Worm (Caenorhabditis elegans) whole organism, L2 larva: ENCODE measurements around the gene ZK686.5.
A peak's percentile ranks its signal among the peaks of the same experiment; 100 is the strongest.

Experiments
- C34F6.9 ChIP-seq: fragments of 150-350 bp; optimal IDR thresholded peaks from 2 replicates; lab custom pipeline; 2014; ENCODE audit warnings: missing biosample characterization, missing genetic modification characterization
- F13H6.1 ChIP-seq: sonication (generic microtip); optimal IDR thresholded peaks from 2 replicates; lab custom pipeline; 2016; ENCODE audit warnings: missing genetic modification characterization, missing compliant biosample characterization
- R02D3.7 ChIP-seq: fragments of 150-350 bp; optimal IDR thresholded peaks from 2 replicates; lab custom pipeline; 2014; ENCODE audit warnings: missing biosample characterization, missing genetic modification characterization
- Y55F3AM.14 ChIP-seq: fragments of 200-800 bp; sonication (Bioruptor generic); optimal IDR thresholded peaks from 2 replicates; lab custom pipeline; 2018; ENCODE audit warnings: mild to moderate bottlenecking, missing genetic modification characterization, missing compliant biosample characterization
- ZK546.5 ChIP-seq: sonication (generic microtip); optimal IDR thresholded peaks from 2 replicates; lab custom pipeline; 2017; ENCODE audit warnings: missing biosample characterization, missing genetic modification characterization
- alr-1 ChIP-seq: fragments of 150-350 bp; optimal IDR thresholded peaks from 2 replicates; lab custom pipeline; 2014; ENCODE audit warnings: missing biosample characterization, missing genetic modification characterization
- aly-2 ChIP-seq: fragments of 150-350 bp; optimal IDR thresholded peaks from 2 replicates; lab custom pipeline; 2014; ENCODE audit warnings: missing biosample characterization, missing genetic modification characterization
- ama-1 ChIP-seq: fragments of 150-350 bp; optimal IDR thresholded peaks from 2 replicates; lab custom pipeline; 2018; ENCODE audit warnings: inconsistent platforms
- blmp-1 ChIP-seq: sonication (generic microtip); optimal IDR thresholded peaks from 2 replicates; lab custom pipeline; 2017; ENCODE audit warnings: missing genetic modification characterization, mild to moderate bottlenecking, missing compliant biosample characterization, antibody characterized with exemption, moderate library complexity; ENCODE audit not compliant: insufficient read depth
- ceh-82 ChIP-seq: fragments of 150-350 bp; optimal IDR thresholded peaks from 2 replicates; lab custom pipeline; 2014; ENCODE audit warnings: missing biosample characterization, missing genetic modification characterization
- crh-2 ChIP-seq: sonication (generic microtip); optimal IDR thresholded peaks from 2 replicates; lab custom pipeline; 2017; ENCODE audit warnings: missing biosample characterization, missing genetic modification characterization
- dmd-4 ChIP-seq: sonication (generic microtip); optimal IDR thresholded peaks from 2 replicates; lab custom pipeline; 2017; ENCODE audit warnings: missing biosample characterization, missing genetic modification characterization
- elt-1 ChIP-seq: fragments of 150-350 bp; optimal IDR thresholded peaks from 2 replicates; lab custom pipeline; 2014; ENCODE audit warnings: missing biosample characterization, missing genetic modification characterization
- elt-3 ChIP-seq: sonication (generic microtip); optimal IDR thresholded peaks from 2 replicates; lab custom pipeline; 2017; ENCODE audit warnings: missing biosample characterization, missing genetic modification characterization
- gmeb-1 ChIP-seq: fragments of 150-350 bp; optimal IDR thresholded peaks from 2 replicates; lab custom pipeline; 2014; ENCODE audit warnings: missing biosample characterization, missing genetic modification characterization
- lin-11 ChIP-seq: fragments of 150-350 bp; sonication (generic microtip); optimal IDR thresholded peaks from 2 replicates; lab custom pipeline; 2014; ENCODE audit warnings: missing biosample characterization, missing genetic modification characterization, inconsistent platforms, mixed read lengths
- lin-13 ChIP-seq: fragments of 150-350 bp; optimal IDR thresholded peaks from 2 replicates; lab custom pipeline; 2014; ENCODE audit warnings: missing biosample characterization, missing genetic modification reagents, missing genetic modification characterization
- lin-39 ChIP-seq: fragments of 150-350 bp; optimal IDR thresholded peaks from 2 replicates; lab custom pipeline; 2014; ENCODE audit warnings: missing biosample characterization, missing genetic modification reagents, missing genetic modification characterization
- lsy-2 ChIP-seq, 2 experiments: fragments of 150-350 bp in 1 of 2; sonication (generic microtip) in 1 of 2; optimal IDR thresholded peaks; 2 replicates each; lab custom pipeline; 2014 to 2017; ENCODE audit warnings: missing biosample characterization in 2 of 2, missing genetic modification characterization in 2 of 2
- mab-5 ChIP-seq: fragments of 150-350 bp; optimal IDR thresholded peaks from 2 replicates; lab custom pipeline; 2014; ENCODE audit warnings: missing biosample characterization, missing genetic modification characterization
- mbf-1 ChIP-seq: sonication (generic microtip); optimal IDR thresholded peaks from 2 replicates; lab custom pipeline; 2017; ENCODE audit warnings: missing biosample characterization, missing genetic modification characterization
- mdl-1 ChIP-seq, 2 experiments: fragments of 150-350 bp in 1 of 2; sonication (generic microtip) in 1 of 2; optimal IDR thresholded peaks; 2 replicates each; lab custom pipeline; 2017; ENCODE audit warnings: missing biosample characterization in 2 of 2, missing genetic modification characterization in 2 of 2
- nhr-10 ChIP-seq: sonication (generic microtip); optimal IDR thresholded peaks from 2 replicates; lab custom pipeline; 2017; ENCODE audit warnings: missing biosample characterization, missing genetic modification characterization
- nhr-129 ChIP-seq: fragments of 150-350 bp; optimal IDR thresholded peaks from 2 replicates; lab custom pipeline; 2014; ENCODE audit warnings: missing biosample characterization, missing genetic modification characterization
- nhr-23 ChIP-seq: fragments of 150-350 bp; optimal IDR thresholded peaks from 2 replicates; lab custom pipeline; 2014; ENCODE audit warnings: missing biosample characterization, missing genetic modification reagents, missing genetic modification characterization
- nhr-237 ChIP-seq: fragments of 150-350 bp; optimal IDR thresholded peaks from 2 replicates; lab custom pipeline; 2014; ENCODE audit warnings: missing biosample characterization, missing genetic modification characterization
- nhr-25 ChIP-seq: fragments of 150-350 bp; sonication (generic microtip); optimal IDR thresholded peaks from 3 replicates; lab custom pipeline; 2014; ENCODE audit warnings: missing biosample characterization, missing genetic modification characterization
- nhr-6 ChIP-seq: fragments of 150-350 bp; optimal IDR thresholded peaks from 2 replicates; lab custom pipeline; 2014; ENCODE audit warnings: missing biosample characterization, missing genetic modification characterization
- nhr-77 ChIP-seq: fragments of 150-350 bp; optimal IDR thresholded peaks from 2 replicates; lab custom pipeline; 2014; ENCODE audit warnings: missing biosample characterization, missing genetic modification characterization
- peb-1 ChIP-seq: fragments of 150-350 bp; optimal IDR thresholded peaks from 2 replicates; lab custom pipeline; 2014; ENCODE audit warnings: missing biosample characterization, missing genetic modification characterization
- sem-4 ChIP-seq: fragments of 150-350 bp; optimal IDR thresholded peaks from 2 replicates; lab custom pipeline; 2014; ENCODE audit warnings: missing biosample characterization, missing genetic modification reagents, missing genetic modification characterization
- skn-1 ChIP-seq: sonication (generic microtip); optimal IDR thresholded peaks from 2 replicates; lab custom pipeline; 2017; ENCODE audit warnings: missing biosample characterization, missing genetic modification characterization
- sma-3 ChIP-seq: sonication (generic microtip); optimal IDR thresholded peaks from 2 replicates; lab custom pipeline; 2016; ENCODE audit warnings: missing genetic modification reagents, missing genetic modification characterization, missing compliant biosample characterization
- sma-9 ChIP-seq, 2 experiments: fragments of 150-350 bp in 1 of 2; sonication (generic microtip) in 1 of 2; optimal IDR thresholded peaks; 2 replicates each; lab custom pipeline; 2014 to 2016; ENCODE audit warnings: missing genetic modification characterization in 2 of 2, mild to moderate bottlenecking in 1 of 2, missing biosample characterization in 1 of 2, missing compliant biosample characterization in 1 of 2, missing genetic modification reagents in 1 of 2, moderate library complexity in 1 of 2
- snpc-4 ChIP-seq: fragments of 150-350 bp; optimal IDR thresholded peaks from 2 replicates; lab custom pipeline; 2014; ENCODE audit warnings: missing biosample characterization, missing genetic modification characterization
- unc-39 ChIP-seq: fragments of 150-350 bp; optimal IDR thresholded peaks from 2 replicates; lab custom pipeline; 2014; ENCODE audit warnings: missing biosample characterization, missing genetic modification characterization
- unc-55 ChIP-seq: fragments of 150-350 bp; sonication (generic microtip); optimal IDR thresholded peaks from 3 replicates; lab custom pipeline; 2014; ENCODE audit warnings: missing biosample characterization, missing genetic modification reagents, missing genetic modification characterization
- unc-62 ChIP-seq: fragments of 150-350 bp; optimal IDR thresholded peaks from 2 replicates; lab custom pipeline; 2014; ENCODE audit warnings: missing biosample characterization, missing genetic modification reagents, missing genetic modification characterization
- zag-1 ChIP-seq: fragments of 150-350 bp; optimal IDR thresholded peaks from 2 replicates; lab custom pipeline; 2014; ENCODE audit warnings: missing biosample characterization, missing genetic modification characterization
- ztf-1 ChIP-seq: fragments of 200-800 bp; sonication (Bioruptor generic); conservative IDR thresholded peaks from 2 replicates; pipeline ENCODE4 v1.3.6; 2022; ENCODE audit warnings: missing genetic modification characterization, missing compliant biosample characterization
- ztf-4 ChIP-seq: fragments of 150-350 bp; optimal IDR thresholded peaks from 2 replicates; lab custom pipeline; 2014; ENCODE audit warnings: missing biosample characterization, missing genetic modification characterization

Gene ZK686.5

ce11 chrIII:7723412-7724068 is 43.8 kb downstream of the ZK686.5 start (continued):
- TF ChIP-seq lin-13 (GFP tag; lab: Kevin White, UChicago) = no peak
- TF ChIP-seq alr-1 = no peak
- TF ChIP-seq nhr-10 (tag; lab: Kevin White, UChicago) = no peak
- no peak for TF ChIP-seq unc-39 (tag; lab: Kevin White, UChicago)
- TF ChIP-seq ZK546.5 (tag; lab: Kevin White, UChicago) = no peak
- no peak for TF ChIP-seq nhr-23 (tag; lab: Kevin White, UChicago)
- no peak for TF ChIP-seq unc-62 (GFP tag; lab: Kevin White, UChicago)
- peak; percentile 52 for TF ChIP-seq F13H6.1
- no peak for TF ChIP-seq elt-1 (tag; lab: Kevin White, UChicago)
- peak; percentile 35 for TF ChIP-seq sem-4
- no peak for TF ChIP-seq lin-39 (tag; lab: Kevin White, UChicago)
- no peak for TF ChIP-seq ztf-1
- TF ChIP-seq peb-1 (tag; lab: Kevin White, UChicago) = no peak
- TF ChIP-seq nhr-129 (tag; lab: Kevin White, UChicago) = no peak
- TF ChIP-seq aly-2 (tag; lab: Kevin White, UChicago) = no peak

DNA sequence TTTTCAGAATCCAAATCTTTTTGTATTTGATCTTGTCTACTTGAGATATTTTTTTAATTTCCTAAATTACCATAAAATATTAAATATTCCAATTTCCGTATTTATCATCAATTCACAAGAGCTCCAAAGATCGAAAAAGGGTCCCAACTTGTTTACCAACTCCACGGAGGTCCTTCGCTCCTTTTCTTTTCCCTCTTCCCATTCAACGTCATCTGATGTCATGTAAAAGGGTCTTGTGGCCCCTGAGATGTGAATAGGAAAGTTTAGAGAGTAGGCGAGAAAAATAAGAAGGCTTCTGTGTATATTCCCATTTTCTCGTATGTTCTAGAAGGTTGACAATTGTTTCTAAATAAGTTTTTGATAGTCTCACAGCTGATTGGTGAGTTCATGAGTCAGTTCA is 44.3 kb downstream of the ZK686.5 start:
- TF ChIP-seq ztf-4 (tag; lab: Kevin White, UChicago) = peak; percentile 23
- TF ChIP-seq C34F6.9 (tag; lab: Kevin White, UChicago) = peak; percentile 54
- peak; percentile 42 for TF ChIP-seq crh-2 (tag; lab: Kevin White, UChicago)
- no peak for TF ChIP-seq gmeb-1 (tag; lab: Kevin White, UChicago)
- no peak for TF ChIP-seq mab-5
- no peak for TF ChIP-seq elt-3 (tag; lab: Kevin White, UChicago)
- TF ChIP-seq ztf-1 = no peak
- TF ChIP-seq ama-1 (lab: Kevin White, UChicago) = no peak
- no peak for TF ChIP-seq R02D3.7
- no peak for TF ChIP-seq dmd-4
- peak in 1 of 2 experiments; percentile 3 for TF ChIP-seq mdl-1 (tag; optimal IDR thresholded peaks at IDR 0.05; lab: Kevin White, UChicago)
- TF ChIP-seq Y55F3AM.14 (GFP tag; lab: Kevin White, UChicago) = no peak
- peak; percentile 10 for TF ChIP-seq lin-13 (GFP tag; lab: Kevin White, UChicago)
- no peak for TF ChIP-seq nhr-6 (tag; lab: Kevin White, UChicago)
- peak; percentile 33 for TF ChIP-seq nhr-129 (tag; lab: Kevin White, UChicago)
- TF ChIP-seq nhr-237 (tag; lab: Kevin White, UChicago) = no peak
- peak; percentile 31 for TF ChIP-seq sem-4
- no peak for TF ChIP-seq ceh-82
- TF ChIP-seq peb-1 (tag; lab: Kevin White, UChicago) = no peak
- no peak for TF ChIP-seq lin-11 (tag; lab: Kevin White, UChicago)
- no peak for TF ChIP-seq unc-62 (GFP tag; lab: Kevin White, UChicago)
- TF ChIP-seq alr-1 = no peak
- peak in 1 of 2 experiments; percentile 47 for TF ChIP-seq lsy-2 (tag; optimal IDR thresholded peaks at IDR 0.05; lab: Kevin White, UChicago)
- peak; percentile 9 for TF ChIP-seq sma-9 (GFP tag; optimal IDR thresholded peaks at IDR 0.05; lab: Kevin White, UChicago)
- no peak for TF ChIP-seq sma-9 (tag; optimal IDR thresholded peaks at IDR 0.05; lab: Kevin White, UChicago)
- TF ChIP-seq nhr-25 (tag; lab: Kevin White, UChicago) = no peak
- no peak for TF ChIP-seq sma-3 (GFP tag; lab: Kevin White, UChicago)
- TF ChIP-seq skn-1 (tag; lab: Kevin White, UChicago) = no peak

- TF ChIP-seq unc-55 (GFP tag; lab: Kevin White, UChicago) = no peak
- TF ChIP-seq nhr-77 = no peak
- no peak for TF ChIP-seq nhr-10 (tag; lab: Kevin White, UChicago)
- TF ChIP-seq snpc-4 (tag; lab: Kevin White, UChicago) = no peak
- no peak for TF ChIP-seq zag-1 (tag; lab: Kevin White, UChicago)
- TF ChIP-seq C34F6.9 (tag; lab: Kevin White, UChicago) = peak; percentile 10
- TF ChIP-seq elt-1 (tag; lab: Kevin White, UChicago) = no peak
- TF ChIP-seq sem-4 = peak; percentile 8
- no peak for TF ChIP-seq mbf-1 (tag; lab: Kevin White, UChicago)
- peak in 1 of 2 experiments; percentile 9 for TF ChIP-seq lsy-2 (tag; optimal IDR thresholded peaks at IDR 0.05; lab: Kevin White, UChicago)
- TF ChIP-seq gmeb-1 (tag; lab: Kevin White, UChicago) = no peak
- TF ChIP-seq blmp-1 = no peak
- TF ChIP-seq, all 48 proteins: peak for 3
These were observed 44.9 kb downstream of the ZK686.5 start for ce11 chrIII:7722411-7722810.
